Worm (Caenorhabditis elegans): ENCODE data around the gene ncr-1.

DNA sequence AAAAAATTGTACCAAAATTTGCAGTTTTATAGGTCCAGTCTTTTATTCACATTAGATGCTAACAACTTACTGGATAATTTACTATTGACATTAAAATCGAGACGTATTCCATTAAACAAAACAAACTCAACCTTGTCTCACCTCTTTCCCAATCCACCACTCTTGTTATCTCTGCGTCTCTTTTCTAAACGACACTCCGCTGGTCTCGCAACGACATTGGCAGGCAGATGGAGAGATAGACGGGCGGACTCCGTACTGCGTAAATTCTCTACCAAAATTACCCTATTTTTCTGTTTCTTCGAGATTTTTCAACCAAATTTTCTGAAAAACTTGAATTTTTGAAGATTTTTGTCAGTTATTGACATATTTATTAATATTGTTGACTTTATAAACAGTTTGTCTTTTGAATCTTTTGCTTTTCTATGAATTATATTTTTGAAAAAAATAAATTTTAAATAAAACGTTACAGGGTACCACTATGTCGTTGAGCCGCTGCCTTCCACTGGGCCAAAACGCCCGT is 19.3 kb downstream of the ncr-1 start, which contains the start of gene asb-2:
- TF ChIP-seq tab-1 (GFP tag; IDR thresholded peaks at IDR 0.05): no peak
- no peak for TF ChIP-seq T22C8.4 (GFP tag; IDR thresholded peaks at IDR 0.05)
- no peak for TF ChIP-seq med-1 (GFP tag; optimal IDR thresholded peaks at IDR 0.05; ENCODE audit: insufficient read depth)
- no peak for TF ChIP-seq flt-1 (GFP tag; IDR thresholded peaks at IDR 0.05)
- no peak for TF ChIP-seq ref-1 (GFP tag; conservative IDR thresholded peaks at IDR 0.05)
- TF ChIP-seq ztf-23 (GFP tag; IDR thresholded peaks at IDR 0.05): 0 out of 2 replicates have a peak, but pooled peaks have one; percentile 16
- TF ChIP-seq ztf-29 (GFP tag; IDR thresholded peaks at IDR 0.05): no peak
- TF ChIP-seq klf-2 (GFP tag; conservative IDR thresholded peaks at IDR 0.05): no peak
- TF ChIP-seq cog-1 (tag; optimal IDR thresholded peaks at IDR 0.05): peak; percentile 50

All from whole organism, midembryonic.